Worm (Caenorhabditis elegans) whole organism, L1 larva: Measurements from ENCODE around the gene ascc-1.

ENCODE experiments used
- C04F5.9 ChIP-seq: sonication (generic microtip); optimal IDR thresholded peaks from 2 replicates; lab custom pipeline; 2016; ENCODE audit warnings: missing genetic modification characterization, missing compliant biosample characterization
- C16A3.4 ChIP-seq: fragments of 150-350 bp; optimal IDR thresholded peaks from 2 replicates; lab custom pipeline; 2014; ENCODE audit warnings: missing biosample characterization, missing genetic modification characterization
- F16B12.6 ChIP-seq: fragments of 150-350 bp; optimal IDR thresholded peaks from 2 replicates; lab custom pipeline; 2014; ENCODE audit warnings: missing biosample characterization, missing genetic modification characterization
- Y116A8C.19 ChIP-seq: sonication (generic microtip); optimal IDR thresholded peaks from 2 replicates; lab custom pipeline; 2016; ENCODE audit warnings: missing compliant biosample characterization, missing genetic modification characterization, borderline replicate concordance
- alr-1 ChIP-seq: fragments of 200-800 bp; sonication (Bioruptor generic); optimal IDR thresholded peaks from 2 replicates; lab custom pipeline; 2018; ENCODE audit warnings: borderline replicate concordance, mild to moderate bottlenecking, missing genetic modification characterization, missing compliant biosample characterization
- aly-2 ChIP-seq: fragments of 150-350 bp; optimal IDR thresholded peaks from 2 replicates; lab custom pipeline; 2014; ENCODE audit warnings: missing biosample characterization, missing genetic modification characterization
- ama-1 ChIP-seq: fragments of 150-350 bp; optimal IDR thresholded peaks from 2 replicates; lab custom pipeline; 2014
- blmp-1 ChIP-seq: fragments of 150-350 bp; optimal IDR thresholded peaks from 2 replicates; lab custom pipeline; 2014; ENCODE audit warnings: missing biosample characterization, missing genetic modification characterization
- ceh-82 ChIP-seq, 3 experiments: fragments of 150-350 bp in 1 of 3; sonication (generic microtip) in 2 of 3; optimal IDR thresholded peaks; 2 replicates each; lab custom pipeline; 2014 to 2017; ENCODE audit warnings: missing biosample characterization in 3 of 3, missing genetic modification characterization in 3 of 3
- dpl-1 ChIP-seq, 3 experiments: fragments of 150-350 bp in 2 of 3; sonication (generic microtip) in 1 of 3; optimal IDR thresholded peaks; 2 replicates each; lab custom pipeline; 2014 to 2017; ENCODE audit warnings: missing biosample characterization in 3 of 3, missing genetic modification characterization in 3 of 3, missing genetic modification reagents in 3 of 3
- dsc-1 ChIP-seq: sonication (generic microtip); optimal IDR thresholded peaks from 2 replicates; lab custom pipeline; 2016; ENCODE audit warnings: mild to moderate bottlenecking, missing genetic modification characterization, missing compliant biosample characterization
- efl-1 ChIP-seq, 4 experiments: fragments of 150-350 bp; optimal IDR thresholded peaks in 3 of 4; peaks in 1 of 4; 1 replicate in 1 of 4; 2 replicates in 3 of 4; lab custom pipeline; 2014; ENCODE audit warnings: missing biosample characterization in 2 of 4, missing genetic modification characterization in 2 of 4, missing genetic modification reagents in 2 of 4
- efl-3 ChIP-seq: fragments of 200-800 bp; sonication (Bioruptor generic); optimal IDR thresholded peaks from 2 replicates; lab custom pipeline; 2018; ENCODE audit warnings: mild to moderate bottlenecking, missing genetic modification characterization, missing compliant biosample characterization
- egl-13 ChIP-seq: sonication (generic microtip); optimal IDR thresholded peaks from 2 replicates; lab custom pipeline; 2016; ENCODE audit warnings: missing genotype, missing genetic modification reagents, missing genetic modification characterization, missing compliant biosample characterization
- egl-27 ChIP-seq, 2 experiments: fragments of 150-350 bp in 1 of 2; sonication (generic microtip); optimal IDR thresholded peaks; 3 replicates each; lab custom pipeline; 2017 to 2018; ENCODE audit warnings: missing biosample characterization in 2 of 2, missing genetic modification characterization in 2 of 2, missing genetic modification reagents in 2 of 2
- fkh-10 ChIP-seq: sonication (generic microtip); optimal IDR thresholded peaks from 2 replicates; lab custom pipeline; 2017; ENCODE audit warnings: missing biosample characterization, missing genetic modification reagents, missing genetic modification characterization
- fkh-8 ChIP-seq: sonication (generic microtip); optimal IDR thresholded peaks from 2 replicates; lab custom pipeline; 2016; ENCODE audit warnings: mild to moderate bottlenecking, missing genetic modification characterization, missing compliant biosample characterization
- fos-1 ChIP-seq: fragments of 150-350 bp; optimal IDR thresholded peaks from 2 replicates; lab custom pipeline; 2014; ENCODE audit warnings: missing biosample characterization, missing genetic modification characterization
- isw-1 ChIP-seq: fragments of 200-800 bp; sonication (Bioruptor generic); IDR thresholded peaks from 2 replicates; pipeline ENCODE4 v1.3.6; 2022; ENCODE audit warnings: missing genetic modification characterization, missing compliant biosample characterization
- lin-13 ChIP-seq: fragments of 150-350 bp; optimal IDR thresholded peaks from 2 replicates; lab custom pipeline; 2014; ENCODE audit warnings: missing biosample characterization, missing genetic modification reagents, missing genetic modification characterization
- lin-14 ChIP-seq: fragments of 200-800 bp; sonication (Bioruptor generic); optimal IDR thresholded peaks from 2 replicates; lab custom pipeline; 2018; ENCODE audit warnings: mild to moderate bottlenecking, missing genetic modification characterization, moderate library complexity, missing compliant biosample characterization
- lin-15B ChIP-seq: fragments of 150-350 bp; sonication (generic microtip); optimal IDR thresholded peaks from 3 replicates; lab custom pipeline; 2014; ENCODE audit warnings: missing biosample characterization, missing genetic modification characterization
- lin-35 ChIP-seq, 2 experiments: fragments of 150-350 bp; optimal IDR thresholded peaks; 2 replicates each; lab custom pipeline; 2014; ENCODE audit warnings: missing biosample characterization in 2 of 2, missing genetic modification characterization in 2 of 2, missing genetic modification reagents in 2 of 2
- lin-39 ChIP-seq: fragments of 150-350 bp; optimal IDR thresholded peaks from 2 replicates; lab custom pipeline; 2014; ENCODE audit warnings: missing biosample characterization, missing genetic modification reagents, missing genetic modification characterization
- lsy-2 ChIP-seq, 2 experiments: fragments of 150-350 bp; optimal IDR thresholded peaks; 2 replicates each; lab custom pipeline; 2014; ENCODE audit warnings: missing biosample characterization in 2 of 2, missing genetic modification characterization in 2 of 2
- mdl-1 ChIP-seq, 2 experiments: fragments of 150-350 bp; optimal IDR thresholded peaks; 2 replicates each; lab custom pipeline; 2014 to 2017; ENCODE audit warnings: missing biosample characterization in 2 of 2, missing genetic modification characterization in 2 of 2, inconsistent platforms in 1 of 2
- nhr-11 ChIP-seq: fragments of 150-350 bp; optimal IDR thresholded peaks from 2 replicates; lab custom pipeline; 2014; ENCODE audit warnings: missing biosample characterization, missing genetic modification characterization
- nhr-12 ChIP-seq: sonication (generic microtip); optimal IDR thresholded peaks from 2 replicates; lab custom pipeline; 2017; ENCODE audit warnings: missing biosample characterization, missing genetic modification characterization
- nhr-237 ChIP-seq: fragments of 150-350 bp; optimal IDR thresholded peaks from 2 replicates; lab custom pipeline; 2014; ENCODE audit warnings: missing biosample characterization, missing genetic modification characterization
- nhr-47 ChIP-seq: sonication (generic microtip); optimal IDR thresholded peaks from 2 replicates; lab custom pipeline; 2016; ENCODE audit warnings: mild to moderate bottlenecking, missing genetic modification characterization, moderate library complexity, missing compliant biosample characterization
- nhr-71 ChIP-seq: sonication (generic microtip); optimal IDR thresholded peaks from 2 replicates; lab custom pipeline; 2016; ENCODE audit warnings: mild to moderate bottlenecking, missing genetic modification characterization, moderate library complexity, missing compliant biosample characterization
- nhr-85 ChIP-seq: sonication (generic microtip); peaks from one replicate; lab custom pipeline; 2016; ENCODE audit warnings: missing genetic modification characterization, inconsistent platforms, missing compliant biosample characterization
- nhr-90 ChIP-seq: sonication (generic microtip); optimal IDR thresholded peaks from 2 replicates; lab custom pipeline; 2016; ENCODE audit warnings: mild to moderate bottlenecking, missing genetic modification characterization, missing compliant biosample characterization; ENCODE audit not compliant: poor library complexity
- rnt-1 ChIP-seq: sonication (generic microtip); optimal IDR thresholded peaks from 2 replicates; lab custom pipeline; 2016; ENCODE audit warnings: mild to moderate bottlenecking, missing genetic modification characterization, moderate library complexity, missing compliant biosample characterization
- skn-1 ChIP-seq: fragments of 150-350 bp; optimal IDR thresholded peaks from 2 replicates; lab custom pipeline; 2014; ENCODE audit warnings: missing biosample characterization, missing genetic modification characterization
- snpc-4 ChIP-seq: fragments of 150-350 bp; optimal IDR thresholded peaks from 2 replicates; lab custom pipeline; 2014; ENCODE audit warnings: missing biosample characterization, missing genetic modification characterization
- snu-23 ChIP-seq: sonication (generic microtip); optimal IDR thresholded peaks from 2 replicates; lab custom pipeline; 2016; ENCODE audit warnings: missing genetic modification characterization, missing compliant biosample characterization
- sup-37 ChIP-seq: fragments of 200-800 bp; sonication (Bioruptor generic); optimal IDR thresholded peaks from 2 replicates; lab custom pipeline; 2018; ENCODE audit warnings: mild to moderate bottlenecking, missing genetic modification characterization, missing compliant biosample characterization
- swsn-7 ChIP-seq: sonication (generic microtip); optimal IDR thresholded peaks from 2 replicates; lab custom pipeline; 2016; ENCODE audit warnings: missing genetic modification characterization, missing compliant biosample characterization
- tbx-2 ChIP-seq: sonication (generic microtip); optimal IDR thresholded peaks from 2 replicates; lab custom pipeline; 2016; ENCODE audit warnings: missing genetic modification characterization, missing compliant biosample characterization
- unc-130 ChIP-seq: fragments of 150-350 bp; optimal IDR thresholded peaks from 2 replicates; lab custom pipeline; 2017; ENCODE audit warnings: missing biosample characterization, missing genetic modification characterization, inconsistent platforms
- unc-62 ChIP-seq: fragments of 150-350 bp; optimal IDR thresholded peaks from 2 replicates; lab custom pipeline; 2014; ENCODE audit warnings: missing biosample characterization, missing genetic modification reagents, missing genetic modification characterization
- unc-86 ChIP-seq: sonication (generic microtip); optimal IDR thresholded peaks from 2 replicates; lab custom pipeline; 2016; ENCODE audit warnings: missing genetic modification characterization, missing compliant biosample characterization
- unc-98 ChIP-seq: fragments of 200-800 bp; sonication (Bioruptor generic); IDR thresholded peaks from 2 replicates; pipeline ENCODE4 v1.3.6; 2022; ENCODE audit warnings: missing genetic modification characterization, missing compliant biosample characterization
- xbp-1 ChIP-seq: sonication (generic microtip); optimal IDR thresholded peaks from 2 replicates; lab custom pipeline; 2016; ENCODE audit warnings: missing genetic modification characterization, missing compliant biosample characterization
- zip-4 ChIP-seq: fragments of 200-800 bp; sonication (Bioruptor generic); optimal IDR thresholded peaks from 2 replicates; lab custom pipeline; 2018; ENCODE audit warnings: mild to moderate bottlenecking, missing genetic modification characterization, moderate library complexity, missing compliant biosample characterization
- ztf-11 ChIP-seq, 2 experiments: sonication (generic microtip); optimal IDR thresholded peaks; 2 replicates each; lab custom pipeline; 2016 to 2017; ENCODE audit warnings: missing genetic modification characterization in 2 of 2, missing biosample characterization in 1 of 2, missing compliant biosample characterization in 1 of 2
- ztf-4 ChIP-seq: fragments of 150-350 bp; optimal IDR thresholded peaks from 2 replicates; lab custom pipeline; 2014; ENCODE audit warnings: missing biosample characterization, missing genetic modification characterization

The ascc-1 gene

ce11 chrII:39437-39836 lies 18.0 kb upstream of the ascc-1 start, which contains the start of gene spp-24:
Gene spp-24 (minus strand): TSS chrII:39537.
- TF ChIP-seq sup-37 (GFP tag; lab: Kevin White, UChicago) (no peak), C16A3.4 (tag; lab: Kevin White, UChicago) (no peak), egl-13 (tag; lab: Kevin White, UChicago) (no peak), nhr-85 (tag; lab: Kevin White, UChicago) (peak; percentile 61), blmp-1 (tag; lab: Kevin White, UChicago) (no peak), egl-27 (tag; optimal IDR thresholded peaks at IDR 0.05; lab: Kevin White, UChicago) (no peak), unc-62 (GFP tag; lab: Kevin White, UChicago) (no peak), nhr-11 (tag; lab: Kevin White, UChicago) (no peak)
- TF ChIP-seq, all 84 proteins: peak for 1

- TF ChIP-seq Y116A8C.19 (no peak), aly-2 (tag; lab: Kevin White, UChicago) (peak; percentile 48)
Measured at ce11 chrII:41914-42313, 15.6 kb upstream of the ascc-1 start, which contains the start of gene F23F1.10. Gene F23F1.10 (minus strand): TSS chrII:41982.

- TF ChIP-seq lin-39 (no peak), unc-86 (tag; lab: Kevin White, UChicago) (peak; percentile 50), nhr-12 (tag; lab: Kevin White, UChicago) (no peak), lin-35 (GFP tag; optimal IDR thresholded peaks at IDR 0.05; lab: Kevin White, UChicago) (peak; percentile 76 to 86), skn-1 (tag; lab: Kevin White, UChicago) (peak; percentile 100), dpl-1 (GFP tag; optimal IDR thresholded peaks at IDR 0.05; lab: Kevin White, UChicago) (peak; percentile 62 to 81 (median 71)), efl-3 (GFP tag; lab: Kevin White, UChicago) (no peak), fkh-10 (GFP tag; lab: Kevin White, UChicago) (no peak), nhr-71 (tag; lab: Kevin White, UChicago) (peak; percentile 78), efl-1 (optimal IDR thresholded peaks at IDR 0.05; lab: Kevin White, UChicago) (peak; percentile 77 to 78), efl-1 (GFP tag; optimal IDR thresholded peaks at IDR 0.05 in 1 of 2; lab: Kevin White, UChicago) (peak; percentile 80 to 96), unc-98 (no peak), lin-13 (GFP tag; lab: Kevin White, UChicago) (peak; percentile 42), ceh-82 (tag; optimal IDR thresholded peaks at IDR 0.05; lab: Kevin White, UChicago) (peak; percentile 24 to 82 (median 44)), rnt-1 (tag; lab: Kevin White, UChicago) (peak; percentile 56), nhr-47 (tag; lab: Kevin White, UChicago) (peak; percentile 74), ztf-4 (tag; lab: Kevin White, UChicago) (peak; percentile 25), zip-4 (no peak), blmp-1 (tag; lab: Kevin White, UChicago) (peak; percentile 74), snu-23 (GFP tag; lab: Kevin White, UChicago) (peak; percentile 83), lin-15B (peak; percentile 84), ama-1 (no peak), lin-14 (GFP tag; lab: Kevin White, UChicago) (no peak), C04F5.9 (tag; lab: Kevin White, UChicago) (peak; percentile 21), nhr-90 (tag; lab: Kevin White, UChicago) (peak; percentile 29), F16B12.6 (tag; lab: Kevin White, UChicago) (peak; percentile 95), egl-13 (tag; lab: Kevin White, UChicago) (peak; percentile 8), fkh-8 (tag; lab: Kevin White, UChicago) (peak; percentile 57), alr-1 (no peak), ztf-11 (tag; optimal IDR thresholded peaks at IDR 0.05; lab: Kevin White, UChicago) (peak in 1 of 2 experiments; percentile 1), xbp-1 (tag; lab: Kevin White, UChicago) (peak; percentile 64), dsc-1 (tag; lab: Kevin White, UChicago) (peak; percentile 17), nhr-237 (tag; lab: Kevin White, UChicago) (peak; percentile 24), tbx-2 (tag; lab: Kevin White, UChicago) (peak; percentile 66), unc-130 (peak; percentile 89), swsn-7 (tag; lab: Kevin White, UChicago) (peak; percentile 64), lsy-2 (tag; optimal IDR thresholded peaks at IDR 0.05; lab: Kevin White, UChicago) (peak; percentile 75 to 88), fos-1 (tag; lab: Kevin White, UChicago) (peak; percentile 25), snpc-4 (tag; lab: Kevin White, UChicago) (peak; percentile 26), mdl-1 (tag; optimal IDR thresholded peaks at IDR 0.05; lab: Kevin White, UChicago) (peak in 1 of 2 experiments; percentile 73), isw-1 (GFP tag; lab: Robert Waterston, UW) (peak; percentile 68), C16A3.4 (tag; lab: Kevin White, UChicago) (peak; percentile 74)
Measured at ce11 chrII:43640-44039, 13.8 kb upstream of the ascc-1 start, which contains the start of gene nfyc-1. Gene nfyc-1 (plus strand): TSS chrII:43907.
